Worm (Caenorhabditis elegans) whole organism, L1 larva: ENCODE data around the gene egl-45.

Source experiments
- F16B12.6 ChIP-seq: fragments of 150-350 bp; optimal IDR thresholded peaks from 2 replicates; lab custom pipeline; 2014; ENCODE audit warnings: missing biosample characterization, missing genetic modification characterization
- ama-1 ChIP-seq: fragments of 150-350 bp; optimal IDR thresholded peaks from 2 replicates; lab custom pipeline; 2014
- blmp-1 ChIP-seq: fragments of 150-350 bp; optimal IDR thresholded peaks from 2 replicates; lab custom pipeline; 2014; ENCODE audit warnings: missing biosample characterization, missing genetic modification characterization
- ceh-63 ChIP-seq: fragments of 200-800 bp; sonication (Bioruptor generic); optimal IDR thresholded peaks from 2 replicates; lab custom pipeline; 2018; ENCODE audit warnings: mild to moderate bottlenecking, missing genetic modification characterization, missing compliant biosample characterization
- ces-1 ChIP-seq: fragments of 150-350 bp; optimal IDR thresholded peaks from 2 replicates; lab custom pipeline; 2014; ENCODE audit warnings: missing biosample characterization, missing genetic modification reagents, missing genetic modification characterization
- dpl-1 ChIP-seq, 3 experiments: fragments of 150-350 bp in 2 of 3; sonication (generic microtip) in 1 of 3; optimal IDR thresholded peaks; 2 replicates each; lab custom pipeline; 2014 to 2017; ENCODE audit warnings: missing biosample characterization in 3 of 3, missing genetic modification characterization in 3 of 3, missing genetic modification reagents in 3 of 3
- efl-1 ChIP-seq, 4 experiments: fragments of 150-350 bp; optimal IDR thresholded peaks in 3 of 4; peaks in 1 of 4; 1 replicate in 1 of 4; 2 replicates in 3 of 4; lab custom pipeline; 2014; ENCODE audit warnings: missing biosample characterization in 2 of 4, missing genetic modification characterization in 2 of 4, missing genetic modification reagents in 2 of 4
- egl-13 ChIP-seq: sonication (generic microtip); optimal IDR thresholded peaks from 2 replicates; lab custom pipeline; 2016; ENCODE audit warnings: missing genotype, missing genetic modification reagents, missing genetic modification characterization, missing compliant biosample characterization
- elt-2 ChIP-seq: sonication (generic microtip); optimal IDR thresholded peaks from 2 replicates; lab custom pipeline; 2016; ENCODE audit warnings: missing genetic modification characterization, mild to moderate bottlenecking, inconsistent platforms, missing compliant biosample characterization, missing genetic modification reagents
- elt-3 ChIP-seq, 6 experiments: fragments of 150-350 bp in 1 of 6; sonication (generic microtip); optimal IDR thresholded peaks; 2 replicates each; lab custom pipeline; 2017 to 2018; ENCODE audit warnings: missing biosample characterization in 6 of 6, missing genetic modification characterization in 6 of 6, inconsistent platforms in 1 of 6
- fkh-10 ChIP-seq: sonication (generic microtip); optimal IDR thresholded peaks from 2 replicates; lab custom pipeline; 2017; ENCODE audit warnings: missing biosample characterization, missing genetic modification reagents, missing genetic modification characterization
- hlh-4 ChIP-seq: sonication (generic microtip); optimal IDR thresholded peaks from 2 replicates; lab custom pipeline; 2016; ENCODE audit warnings: mild to moderate bottlenecking, missing genetic modification characterization, missing compliant biosample characterization
- lin-14 ChIP-seq: fragments of 200-800 bp; sonication (Bioruptor generic); optimal IDR thresholded peaks from 2 replicates; lab custom pipeline; 2018; ENCODE audit warnings: mild to moderate bottlenecking, missing genetic modification characterization, moderate library complexity, missing compliant biosample characterization
- lin-35 ChIP-seq, 2 experiments: fragments of 150-350 bp; optimal IDR thresholded peaks; 2 replicates each; lab custom pipeline; 2014; ENCODE audit warnings: missing biosample characterization in 2 of 2, missing genetic modification characterization in 2 of 2, missing genetic modification reagents in 2 of 2
- lsy-2 ChIP-seq, 2 experiments: fragments of 150-350 bp; optimal IDR thresholded peaks; 2 replicates each; lab custom pipeline; 2014; ENCODE audit warnings: missing biosample characterization in 2 of 2, missing genetic modification characterization in 2 of 2
- mab-9 ChIP-seq: fragments of 200-800 bp; sonication (Bioruptor generic); IDR thresholded peaks from 2 replicates; pipeline ENCODE4 v1.3.6; 2022; ENCODE audit warnings: missing genetic modification reagents, missing genetic modification characterization, missing compliant biosample characterization
- mdl-1 ChIP-seq, 2 experiments: fragments of 150-350 bp; optimal IDR thresholded peaks; 2 replicates each; lab custom pipeline; 2014 to 2017; ENCODE audit warnings: missing biosample characterization in 2 of 2, missing genetic modification characterization in 2 of 2, inconsistent platforms in 1 of 2
- mep-1 ChIP-seq: fragments of 150-350 bp; optimal IDR thresholded peaks from 2 replicates; lab custom pipeline; 2014; ENCODE audit warnings: missing biosample characterization, missing genetic modification characterization
- nhr-19 ChIP-seq: fragments of 200-800 bp; sonication (Bioruptor generic); conservative IDR thresholded peaks from 2 replicates; pipeline ENCODE4 v1.3.6; 2022; ENCODE audit warnings: missing genetic modification characterization, missing compliant biosample characterization
- nhr-28 ChIP-seq: fragments of 150-350 bp; optimal IDR thresholded peaks from 2 replicates; lab custom pipeline; 2014; ENCODE audit warnings: missing biosample characterization, missing genetic modification characterization
- nhr-47 ChIP-seq: sonication (generic microtip); optimal IDR thresholded peaks from 2 replicates; lab custom pipeline; 2016; ENCODE audit warnings: mild to moderate bottlenecking, missing genetic modification characterization, moderate library complexity, missing compliant biosample characterization
- nhr-71 ChIP-seq: sonication (generic microtip); optimal IDR thresholded peaks from 2 replicates; lab custom pipeline; 2016; ENCODE audit warnings: mild to moderate bottlenecking, missing genetic modification characterization, moderate library complexity, missing compliant biosample characterization
- nhr-84 ChIP-seq: sonication (generic microtip); optimal IDR thresholded peaks from 2 replicates; lab custom pipeline; 2017; ENCODE audit warnings: missing biosample characterization, missing genetic modification characterization
- nhr-85 ChIP-seq: sonication (generic microtip); peaks from one replicate; lab custom pipeline; 2016; ENCODE audit warnings: missing genetic modification characterization, inconsistent platforms, missing compliant biosample characterization
- nhr-90 ChIP-seq: sonication (generic microtip); optimal IDR thresholded peaks from 2 replicates; lab custom pipeline; 2016; ENCODE audit warnings: mild to moderate bottlenecking, missing genetic modification characterization, missing compliant biosample characterization; ENCODE audit not compliant: poor library complexity
- pag-3 ChIP-seq: sonication (generic microtip); optimal IDR thresholded peaks from 2 replicates; lab custom pipeline; 2017; ENCODE audit warnings: missing genetic modification characterization, mild to moderate bottlenecking, missing compliant biosample characterization, antibody characterized with exemption, borderline replicate concordance; ENCODE audit not compliant: insufficient read depth
- rnt-1 ChIP-seq: sonication (generic microtip); optimal IDR thresholded peaks from 2 replicates; lab custom pipeline; 2016; ENCODE audit warnings: mild to moderate bottlenecking, missing genetic modification characterization, moderate library complexity, missing compliant biosample characterization
- skn-1 ChIP-seq: fragments of 150-350 bp; optimal IDR thresholded peaks from 2 replicates; lab custom pipeline; 2014; ENCODE audit warnings: missing biosample characterization, missing genetic modification characterization
- snu-23 ChIP-seq: sonication (generic microtip); optimal IDR thresholded peaks from 2 replicates; lab custom pipeline; 2016; ENCODE audit warnings: missing genetic modification characterization, missing compliant biosample characterization
- tbx-2 ChIP-seq: sonication (generic microtip); optimal IDR thresholded peaks from 2 replicates; lab custom pipeline; 2016; ENCODE audit warnings: missing genetic modification characterization, missing compliant biosample characterization
- vab-15 ChIP-seq: sonication (generic microtip); optimal IDR thresholded peaks from 2 replicates; lab custom pipeline; 2017; ENCODE audit warnings: missing genotype, mild to moderate bottlenecking, missing genetic modification characterization, missing compliant biosample characterization
- zip-4 ChIP-seq: fragments of 200-800 bp; sonication (Bioruptor generic); optimal IDR thresholded peaks from 2 replicates; lab custom pipeline; 2018; ENCODE audit warnings: mild to moderate bottlenecking, missing genetic modification characterization, moderate library complexity, missing compliant biosample characterization
- ztf-11 ChIP-seq, 2 experiments: sonication (generic microtip); optimal IDR thresholded peaks; 2 replicates each; lab custom pipeline; 2016 to 2017; ENCODE audit warnings: missing genetic modification characterization in 2 of 2, missing biosample characterization in 1 of 2, missing compliant biosample characterization in 1 of 2

egl-45 gene

DNA sequence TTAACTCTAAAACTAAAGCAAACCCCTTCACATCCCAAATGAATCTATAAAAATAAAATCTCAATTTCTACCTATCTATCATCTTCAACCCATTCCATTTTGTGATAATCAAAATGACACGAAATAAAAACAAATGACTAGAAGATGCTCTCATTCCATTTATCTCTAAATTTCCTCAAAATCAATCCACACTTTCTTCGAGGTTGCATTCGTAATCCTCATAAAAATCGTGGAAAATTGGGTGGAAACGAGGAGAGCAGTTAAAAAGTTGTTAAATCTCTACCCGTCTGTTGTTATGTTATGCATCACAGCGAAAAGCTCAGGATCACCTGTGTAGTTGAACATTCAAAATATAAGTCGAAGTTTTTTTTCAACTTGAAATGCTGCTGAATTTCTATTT is 21.5 kb downstream of the egl-45 start:
- TF ChIP-seq pag-3 (tag; lab: Kevin White, UChicago) (no peak), rnt-1 (tag; lab: Kevin White, UChicago) (peak; percentile 39)
- TF ChIP-seq, all 84 proteins: peak for 1

DNA sequence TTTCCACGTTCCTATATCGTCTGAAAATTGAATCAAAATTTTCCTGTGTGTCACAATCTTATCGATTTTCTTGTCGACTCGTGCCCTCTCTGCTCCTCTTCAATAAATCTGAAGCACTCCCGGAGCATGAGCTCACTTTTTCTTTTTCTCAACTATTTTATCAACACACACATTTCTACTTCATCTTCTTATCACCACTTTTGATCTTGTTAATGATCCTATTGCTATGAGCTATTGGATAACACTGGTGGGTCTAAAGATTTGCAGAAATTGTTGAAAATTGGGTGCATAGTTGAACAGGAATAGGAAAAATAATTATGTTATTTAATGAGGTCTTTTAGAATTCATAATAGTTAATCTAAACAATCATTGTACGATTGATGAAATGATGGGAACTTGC is 23.2 kb downstream of the egl-45 start:
- TF ChIP-seq fkh-10 (GFP tag; lab: Kevin White, UChicago) (no peak), zip-4 (no peak), nhr-28 (tag; lab: Kevin White, UChicago) (no peak), nhr-47 (tag; lab: Kevin White, UChicago) (no peak), mdl-1 (tag; optimal IDR thresholded peaks at IDR 0.05; lab: Kevin White, UChicago) (no peak)

DNA sequence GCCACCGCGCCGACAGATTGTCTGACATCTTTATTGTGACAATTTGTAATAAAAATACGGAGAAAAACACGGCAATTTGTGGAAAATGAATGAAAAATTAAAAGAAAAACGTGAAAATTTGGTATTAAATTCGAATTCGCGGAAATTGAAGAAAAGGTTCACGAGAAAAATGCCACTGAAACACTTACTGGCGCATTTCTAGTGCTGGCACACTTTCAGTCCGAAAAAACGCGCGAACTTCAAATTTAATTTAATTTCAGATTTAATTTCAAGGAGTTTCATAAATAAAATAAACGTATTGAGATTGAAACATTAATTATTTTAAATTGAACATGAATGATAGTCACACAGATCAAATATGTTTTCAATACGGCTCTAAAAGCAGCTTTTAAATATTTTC is 33.1 kb downstream of the egl-45 start, which contains the start of gene cyk-7:
Gene cyk-7 (minus strand): TSS at position 99 of the 400 bp plus-strand sequence.
- TF ChIP-seq dpl-1 (GFP tag; optimal IDR thresholded peaks at IDR 0.05; lab: Kevin White, UChicago) (peak in 2 of 3 experiments; percentile 23 to 66), efl-1 (optimal IDR thresholded peaks at IDR 0.05; lab: Kevin White, UChicago) (peak; percentile 65 to 99), efl-1 (GFP tag; optimal IDR thresholded peaks at IDR 0.05 in 1 of 2; lab: Kevin White, UChicago) (peak; percentile 68 to 95), lsy-2 (tag; optimal IDR thresholded peaks at IDR 0.05; lab: Kevin White, UChicago) (peak; percentile 13 to 25), lin-35 (GFP tag; optimal IDR thresholded peaks at IDR 0.05; lab: Kevin White, UChicago) (peak in 1 of 2 experiments; percentile 18), elt-3 (tag; optimal IDR thresholded peaks at IDR 0.05; lab: Kevin White, UChicago) (no peak), skn-1 (tag; lab: Kevin White, UChicago) (no peak)

DNA sequence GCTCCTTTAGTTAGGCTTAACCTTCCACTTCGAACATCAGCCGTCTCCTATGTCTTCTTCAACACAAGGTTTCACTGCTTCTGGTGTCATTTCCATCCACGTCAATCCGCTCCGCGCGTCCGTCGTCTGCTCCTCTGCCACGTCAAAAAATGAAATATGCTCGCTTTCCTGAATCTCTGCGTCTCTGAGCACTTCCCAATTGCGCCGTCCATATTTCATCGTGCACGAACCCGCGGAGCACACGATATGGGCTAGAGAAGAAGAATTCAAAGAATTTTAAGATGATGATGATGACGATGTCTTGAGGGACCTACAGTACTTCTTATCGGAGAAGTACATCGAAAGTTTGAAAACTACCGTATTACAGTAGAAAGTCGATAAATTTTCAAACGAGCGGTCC is 35.5 kb downstream of the egl-45 start:
- TF ChIP-seq lsy-2 (tag; optimal IDR thresholded peaks at IDR 0.05; lab: Kevin White, UChicago) = peak in 1 of 2 experiments; percentile 27
- no peak for TF ChIP-seq nhr-19 (GFP tag; lab: Robert Waterston, UW)
- TF ChIP-seq rnt-1 (tag; lab: Kevin White, UChicago) = peak; percentile 26
- TF ChIP-seq blmp-1 (tag; lab: Kevin White, UChicago) = peak; percentile 29
- peak; percentile 11 for TF ChIP-seq nhr-85 (tag; lab: Kevin White, UChicago)
- peak in 1 of 2 experiments; percentile 47 for TF ChIP-seq ztf-11 (tag; optimal IDR thresholded peaks at IDR 0.05; lab: Kevin White, UChicago)
- no peak for TF ChIP-seq nhr-84

DNA sequence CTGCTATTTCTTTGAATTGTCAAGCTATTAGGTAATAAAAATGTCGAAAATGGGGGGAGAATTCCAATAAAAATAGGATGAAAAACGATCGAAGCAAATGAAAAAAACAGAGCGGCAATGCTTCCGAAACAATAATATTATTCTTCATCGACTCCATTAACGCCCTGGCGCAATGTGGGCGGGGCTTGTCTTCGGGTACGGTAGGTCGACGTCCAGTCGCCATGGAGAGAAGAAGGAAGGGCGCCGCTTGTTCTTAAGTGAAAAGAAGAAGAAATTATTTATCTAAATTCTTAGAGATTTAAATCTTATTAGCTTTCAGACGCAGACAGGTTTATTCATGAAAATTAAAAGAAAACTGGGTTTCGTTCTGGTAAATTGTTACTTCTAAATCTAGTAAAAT is 36.2 kb downstream of the egl-45 start:
- TF ChIP-seq elt-3 (tag; optimal IDR thresholded peaks at IDR 0.05; lab: Kevin White, UChicago) (no peak), elt-2 (tag; lab: Kevin White, UChicago) (no peak), hlh-4 (tag; lab: Kevin White, UChicago) (no peak), vab-15 (no peak), lsy-2 (tag; optimal IDR thresholded peaks at IDR 0.05; lab: Kevin White, UChicago) (peak; percentile 33 to 66), egl-13 (no peak), nhr-85 (tag; lab: Kevin White, UChicago) (no peak), nhr-19 (GFP tag; lab: Robert Waterston, UW) (no peak), ama-1 (lab: Kevin White, UChicago) (no peak), efl-1 (optimal IDR thresholded peaks at IDR 0.05; lab: Kevin White, UChicago) (no peak), efl-1 (GFP tag; optimal IDR thresholded peaks at IDR 0.05 in 1 of 2; lab: Kevin White, UChicago) (peak in 1 of 2 experiments; percentile 23), nhr-90 (tag; lab: Kevin White, UChicago) (no peak)

DNA sequence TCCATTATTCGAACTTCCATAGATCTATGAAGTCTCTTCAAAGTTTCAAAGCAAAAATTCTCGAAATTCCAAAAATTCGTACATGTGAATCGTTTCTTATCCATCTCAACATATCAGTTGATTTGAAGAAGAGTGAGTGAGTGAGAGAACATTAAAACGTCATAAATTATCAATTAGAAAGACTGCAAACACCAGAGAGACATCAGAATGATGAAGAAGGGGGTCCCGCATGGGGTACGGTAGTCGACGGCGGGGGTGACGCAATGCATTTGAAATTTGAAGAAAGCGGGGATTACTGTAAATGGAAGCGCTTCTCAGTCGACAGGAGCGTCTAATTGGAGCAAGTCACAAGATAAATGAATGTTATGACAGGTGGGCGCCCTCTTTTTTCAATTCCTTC is 37.9 kb downstream of the egl-45 start:
- TF ChIP-seq nhr-71 (peak; percentile 65), nhr-85 (tag; lab: Kevin White, UChicago) (peak; percentile 76), F16B12.6 (no peak), tbx-2 (tag; lab: Kevin White, UChicago) (peak; percentile 6), zip-4 (no peak), nhr-19 (GFP tag; lab: Robert Waterston, UW) (peak; percentile 33; the same call in 1 of the 2 replicates), ztf-11 (tag; optimal IDR thresholded peaks at IDR 0.05; lab: Kevin White, UChicago) (peak in 1 of 2 experiments; percentile 16), mdl-1 (tag; optimal IDR thresholded peaks at IDR 0.05; lab: Kevin White, UChicago) (no peak), ces-1 (GFP tag; lab: Kevin White, UChicago) (no peak), mab-9 (GFP tag; lab: Robert Waterston, UW) (no peak), ceh-63 (no peak), rnt-1 (tag; lab: Kevin White, UChicago) (peak; percentile 66), lin-14 (peak; percentile 56), vab-15 (peak; percentile 5), lsy-2 (tag; optimal IDR thresholded peaks at IDR 0.05; lab: Kevin White, UChicago) (peak; percentile 60 to 81), efl-1 (optimal IDR thresholded peaks at IDR 0.05; lab: Kevin White, UChicago) (no peak), efl-1 (GFP tag; optimal IDR thresholded peaks at IDR 0.05 in 1 of 2; lab: Kevin White, UChicago) (peak in 1 of 2 experiments; percentile 64), snu-23 (GFP tag; lab: Kevin White, UChicago) (peak; percentile 21), mep-1 (tag; lab: Kevin White, UChicago) (no peak)
